Fruit fly (Drosophila melanogaster) whole organism, embryonic: Measurements from ENCODE around the gene nmo.

ENCODE experiments used
- Awh ChIP-seq: fragments of 200-800 bp; sonication (Bioruptor generic); IDR thresholded peaks from 2 replicates; pipeline ENCODE4, ENCODE4 v1.3.6; 2022; ENCODE audit warnings: missing biosample characterization, missing genetic modification characterization
- CG1024 ChIP-seq: fragments of 200-800 bp; sonication (Bioruptor generic); IDR thresholded peaks from 2 replicates; pipeline ENCODE4 v1.3.6; 2022; ENCODE audit warnings: missing biosample characterization, missing genetic modification characterization
- CG10267 ChIP-seq: fragments of 200-800 bp; sonication (Bioruptor generic); optimal IDR thresholded peaks from 2 replicates; lab custom pipeline; 2018; ENCODE audit warnings: missing biosample characterization, mild to moderate bottlenecking, missing genetic modification characterization, moderate library complexity
- CG10979 ChIP-seq: fragments of 200-800 bp; sonication (Bioruptor generic); optimal IDR thresholded peaks from 2 replicates; lab custom pipeline; 2018; ENCODE audit warnings: missing biosample characterization, mild to moderate bottlenecking, missing genetic modification characterization, moderate library complexity
- CG11247 ChIP-seq: fragments of 200-800 bp; sonication (Bioruptor generic); IDR thresholded peaks from 2 replicates; pipeline ENCODE4 v1.3.6; 2022; ENCODE audit warnings: missing biosample characterization, missing genetic modification characterization
- CG13296 ChIP-seq: fragments of 200-800 bp; sonication (Bioruptor generic); optimal IDR thresholded peaks from 3 replicates; lab custom pipeline; 2018; ENCODE audit warnings: missing biosample characterization, mild to moderate bottlenecking, missing genetic modification characterization
- CG14667 ChIP-seq: fragments of 200-800 bp; sonication (Bioruptor generic); IDR thresholded peaks from 2 replicates; pipeline ENCODE4 v1.3.6; 2022; ENCODE audit warnings: missing biosample characterization, missing genetic modification characterization
- CG15479 ChIP-seq: fragments of 200-800 bp; sonication (Bioruptor generic); optimal IDR thresholded peaks from 3 replicates; lab custom pipeline; 2019; ENCODE audit warnings: missing biosample characterization, mild to moderate bottlenecking, missing genetic modification characterization, moderate library complexity
- CG15514 ChIP-seq: fragments of 200-800 bp; sonication (Bioruptor generic); optimal IDR thresholded peaks from 3 replicates; lab custom pipeline; 2017; ENCODE audit warnings: missing biosample characterization, missing genetic modification characterization, mild to moderate bottlenecking, moderate library complexity, missing genetic modification reagents
- CG1792 ChIP-seq: fragments of 200-800 bp; sonication (Bioruptor generic); optimal IDR thresholded peaks from 2 replicates; lab custom pipeline; 2016; ENCODE audit warnings: missing biosample characterization, missing genetic modification characterization
- CG2120 ChIP-seq: fragments of 200-800 bp; sonication (Bioruptor generic); optimal IDR thresholded peaks from 3 replicates; lab custom pipeline; 2016; ENCODE audit warnings: missing biosample characterization, missing genetic modification characterization
- CG2199 ChIP-seq: fragments of 200-800 bp; sonication (Bioruptor generic); IDR thresholded peaks from 3 replicates; pipeline ENCODE4 v1.3.6; 2022; ENCODE audit warnings: missing biosample characterization, missing genetic modification characterization
- CG3065 ChIP-seq: fragments of 200-800 bp; sonication (Bioruptor generic); optimal IDR thresholded peaks from 2 replicates; lab custom pipeline; 2016; ENCODE audit warnings: missing biosample characterization, missing genetic modification characterization
- CG31365 ChIP-seq: fragments of 200-800 bp; sonication (Bioruptor generic); optimal IDR thresholded peaks from 2 replicates; lab custom pipeline; 2018; ENCODE audit warnings: missing biosample characterization, mild to moderate bottlenecking, missing genetic modification characterization
- CG33557 ChIP-seq: fragments of 200-800 bp; sonication (Bioruptor generic); optimal IDR thresholded peaks from 2 replicates; lab custom pipeline; 2019; ENCODE audit warnings: missing biosample characterization, mild to moderate bottlenecking, missing genetic modification characterization, moderate library complexity
- CG4360 ChIP-seq: fragments of 200-800 bp; sonication (Bioruptor generic); IDR thresholded peaks from 2 replicates; pipeline ENCODE4 v1.3.6; 2022; ENCODE audit warnings: missing biosample characterization, missing genetic modification characterization
- CG43689 ChIP-seq: fragments of 200-800 bp; sonication (Bioruptor generic); IDR thresholded peaks from 2 replicates; pipeline ENCODE4 v1.3.6; 2022; ENCODE audit warnings: missing biosample characterization, missing genetic modification characterization
- CG7357 ChIP-seq: fragments of 200-800 bp; sonication (Bioruptor generic); IDR thresholded peaks from 3 replicates; pipeline ENCODE4 v1.3.6; 2022; ENCODE audit warnings: missing biosample characterization, missing genetic modification characterization
- CG8281 ChIP-seq: fragments of 200-800 bp; sonication (Bioruptor generic); optimal IDR thresholded peaks from 2 replicates; lab custom pipeline; 2018; ENCODE audit warnings: missing biosample characterization, mild to moderate bottlenecking, missing genetic modification characterization, moderate library complexity
- CHES-1-like ChIP-seq: fragments of 200-800 bp; sonication (Bioruptor generic); optimal IDR thresholded peaks from 2 replicates; lab custom pipeline; 2016; ENCODE audit warnings: missing biosample characterization, missing genetic modification characterization
- Hr39 ChIP-seq: fragments of >200 bp; optimal IDR thresholded peaks from 2 replicates; lab custom pipeline; 2017
- Hr51 ChIP-seq, 2 experiments: fragments of 200-800 bp; sonication (Bioruptor generic); optimal IDR thresholded peaks; 2 replicates in 1 of 2; 3 replicates in 1 of 2; lab custom pipeline; 2016 to 2018; ENCODE audit warnings: missing biosample characterization in 2 of 2, missing genetic modification characterization in 2 of 2, mild to moderate bottlenecking in 1 of 2, moderate library complexity in 1 of 2
- Kr ChIP-seq: fragments of 200-800 bp; sonication (Bioruptor generic); optimal IDR thresholded peaks from 2 replicates; lab custom pipeline; 2017; ENCODE audit warnings: missing biosample characterization, mild to moderate bottlenecking, missing genetic modification characterization
- Lim3 ChIP-seq: fragments of 200-800 bp; sonication (Bioruptor generic); IDR thresholded peaks from 2 replicates; pipeline ENCODE4 v1.3.6; 2022; ENCODE audit warnings: missing biosample characterization, missing genetic modification characterization
- MTF-1 ChIP-seq: fragments of 200-800 bp; sonication (Bioruptor generic); optimal IDR thresholded peaks from 2 replicates; lab custom pipeline; 2018; ENCODE audit warnings: missing biosample characterization, mild to moderate bottlenecking, missing genetic modification characterization, borderline replicate concordance
- Mrtf ChIP-seq: fragments of 200-800 bp; sonication (Bioruptor generic); IDR thresholded peaks from 3 replicates; pipeline ENCODE4 v1.3.6; 2022; ENCODE audit warnings: missing biosample characterization, missing genetic modification characterization
- Nf-YC ChIP-seq: fragments of 200-800 bp; optimal IDR thresholded peaks from 3 replicates; lab custom pipeline; 2019; ENCODE audit warnings: missing biosample characterization, mild to moderate bottlenecking, missing genetic modification characterization, moderate library complexity
- Oaz ChIP-seq: fragments of 200-800 bp; sonication (Bioruptor generic); IDR thresholded peaks from 2 replicates; pipeline ENCODE4 v1.3.6; 2022; ENCODE audit warnings: missing biosample characterization, missing genetic modification characterization
- Pdp1 ChIP-seq, 2 experiments: fragments of 200-800 bp; sonication (Bioruptor generic); optimal IDR thresholded peaks; 3 replicates each; lab custom pipeline; 2016; ENCODE audit warnings: missing biosample characterization in 2 of 2, missing genetic modification characterization in 2 of 2, mild to moderate bottlenecking in 1 of 2, moderate library complexity in 1 of 2
- Six4 ChIP-seq: fragments of 200-800 bp; sonication (Bioruptor generic); optimal IDR thresholded peaks from 2 replicates; lab custom pipeline; 2016; ENCODE audit warnings: missing biosample characterization, missing genetic modification characterization
- Sox100B ChIP-seq: fragments of 200-800 bp; sonication (Bioruptor generic); optimal IDR thresholded peaks from 3 replicates; lab custom pipeline; 2018; ENCODE audit warnings: missing biosample characterization, mild to moderate bottlenecking, missing genetic modification characterization
- Sox102F ChIP-seq: fragments of 200-800 bp; sonication (Bioruptor generic); optimal IDR thresholded peaks from 2 replicates; lab custom pipeline; 2018; ENCODE audit warnings: missing biosample characterization, mild to moderate bottlenecking, missing genetic modification characterization, moderate library complexity
- abd-A ChIP-seq: fragments of 200-800 bp; sonication (Bioruptor generic); optimal IDR thresholded peaks from 3 replicates; lab custom pipeline; 2019; ENCODE audit warnings: missing biosample characterization, mild to moderate bottlenecking, missing genetic modification characterization, moderate library complexity
- bigmax ChIP-seq: fragments of 200-800 bp; sonication (Bioruptor generic); optimal IDR thresholded peaks from 2 replicates; lab custom pipeline; 2018; ENCODE audit warnings: missing biosample characterization, mild to moderate bottlenecking, missing genetic modification characterization
- bsh ChIP-seq, 2 experiments: fragments of 200-800 bp; sonication (Bioruptor generic); optimal IDR thresholded peaks; 2 replicates each; lab custom pipeline; 2017 to 2018; ENCODE audit warnings: mild to moderate bottlenecking in 2 of 2, missing biosample characterization in 2 of 2, missing genetic modification characterization in 2 of 2, moderate library complexity in 1 of 2
- btn ChIP-seq: fragments of 200-800 bp; sonication (Bioruptor generic); optimal IDR thresholded peaks from 2 replicates; lab custom pipeline; 2016; ENCODE audit warnings: missing biosample characterization, missing genetic modification characterization
- crol ChIP-seq: fragments of 200-800 bp; sonication (Bioruptor generic); IDR thresholded peaks from 2 replicates; pipeline ENCODE4 v1.3.6; 2022; ENCODE audit warnings: missing biosample characterization, missing genetic modification characterization
- emc ChIP-seq: fragments of 200-800 bp; sonication (Bioruptor generic); optimal IDR thresholded peaks from 2 replicates; lab custom pipeline; 2016; ENCODE audit warnings: missing biosample characterization, missing genetic modification characterization
- exex ChIP-seq: fragments of 200-800 bp; sonication (Bioruptor generic); optimal IDR thresholded peaks from 4 replicates; lab custom pipeline; 2018; ENCODE audit warnings: missing biosample characterization, mild to moderate bottlenecking, missing genetic modification characterization, moderate library complexity
- fu2 ChIP-seq: fragments of 200-800 bp; sonication (Bioruptor generic); optimal IDR thresholded peaks from 2 replicates; lab custom pipeline; 2016; ENCODE audit warnings: missing biosample characterization, missing genetic modification characterization
- gcm ChIP-seq: fragments of 200-800 bp; sonication (Bioruptor generic); optimal IDR thresholded peaks from 2 replicates; lab custom pipeline; 2019; ENCODE audit warnings: missing biosample characterization, mild to moderate bottlenecking, missing genetic modification characterization, moderate library complexity
- gsb-n ChIP-seq: fragments of 200-800 bp; sonication (Bioruptor generic); optimal IDR thresholded peaks from 3 replicates; lab custom pipeline; 2018; ENCODE audit warnings: missing biosample characterization, mild to moderate bottlenecking, missing genetic modification characterization
- kni ChIP-seq: fragments of 200-800 bp; sonication (Bioruptor generic); optimal IDR thresholded peaks from 3 replicates; lab custom pipeline; 2017; ENCODE audit warnings: mild to moderate bottlenecking, missing biosample characterization, missing genetic modification reagents, missing genetic modification characterization
- lab ChIP-seq: fragments of 200-800 bp; sonication (Bioruptor generic); optimal IDR thresholded peaks from 3 replicates; lab custom pipeline; 2017; ENCODE audit warnings: missing biosample characterization, missing genetic modification characterization, mild to moderate bottlenecking, moderate library complexity, missing genetic modification reagents
- oc ChIP-seq: fragments of 200-800 bp; sonication (Bioruptor generic); optimal IDR thresholded peaks from 2 replicates; lab custom pipeline; 2018; ENCODE audit warnings: missing biosample characterization, mild to moderate bottlenecking, missing genetic modification characterization, moderate library complexity
- pfk ChIP-seq: fragments of 200-800 bp; sonication (Bioruptor generic); optimal IDR thresholded peaks from 2 replicates; lab custom pipeline; 2018; ENCODE audit warnings: missing biosample characterization, mild to moderate bottlenecking, missing genetic modification characterization, moderate library complexity
- pros ChIP-seq: fragments of 200-800 bp; sonication (Bioruptor generic); optimal IDR thresholded peaks from 3 replicates; lab custom pipeline; 2019; ENCODE audit warnings: missing biosample characterization, mild to moderate bottlenecking, missing genetic modification characterization, moderate library complexity
- shn ChIP-seq: fragments of 200-800 bp; sonication (Bioruptor generic); optimal IDR thresholded peaks from 3 replicates; lab custom pipeline; 2016; ENCODE audit warnings: missing biosample characterization, missing genetic modification characterization
- tin ChIP-seq: fragments of 200-800 bp; sonication (Bioruptor generic); optimal IDR thresholded peaks from 3 replicates; lab custom pipeline; 2016; ENCODE audit warnings: missing biosample characterization, missing genetic modification characterization
- toy ChIP-seq: fragments of 200-800 bp; sonication (Bioruptor generic); IDR thresholded peaks from 2 replicates; pipeline ENCODE4 v1.3.6; 2022; ENCODE audit warnings: missing biosample characterization, missing genetic modification characterization

Gene nmo

DNA sequence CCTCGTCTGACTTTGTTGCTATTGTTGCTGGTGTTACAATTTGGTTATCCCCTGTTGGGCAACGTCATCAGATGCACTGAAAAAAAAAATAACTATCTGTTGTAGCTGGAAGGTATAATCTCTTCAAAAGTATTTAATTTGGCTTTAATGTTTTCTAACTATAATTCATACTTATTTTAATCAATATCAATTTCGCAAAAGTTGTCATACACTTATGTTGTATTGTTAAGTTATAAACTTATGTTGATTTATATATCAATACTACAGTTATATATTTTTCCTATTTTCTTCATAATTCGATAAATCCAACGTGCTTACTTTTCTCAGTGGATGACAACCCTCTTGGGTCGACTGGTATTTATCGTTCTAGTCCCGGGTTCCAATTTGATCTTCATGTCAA is 25.1 kb upstream of the nmo start (continued):
- no peak for TF ChIP-seq toy (GFP tag; lab: Robert Waterston, UW)
- no peak for TF ChIP-seq CG14667 (GFP tag; lab: Robert Waterston, UW)
- peak in 1 of 2 experiments; percentile 17 for TF ChIP-seq bsh (GFP tag; optimal IDR thresholded peaks at IDR 0.05; lab: Kevin White, UChicago)
- no peak for TF ChIP-seq fu2 (GFP tag; lab: Kevin White, UChicago)
- TF ChIP-seq CG10267 (tag; lab: Kevin White, UChicago) = peak; percentile 37
- no peak for TF ChIP-seq Oaz (GFP tag; lab: Robert Waterston, UW)
- no peak for TF ChIP-seq Sox102F (GFP tag; lab: Kevin White, UChicago)
- no peak for TF ChIP-seq Kr (GFP tag; lab: Kevin White, UChicago)
- no peak for TF ChIP-seq shn (GFP tag; lab: Kevin White, UChicago)
- TF ChIP-seq Sox100B (GFP tag; lab: Kevin White, UChicago) = no peak
- no peak for TF ChIP-seq bigmax
- peak; percentile 24 for TF ChIP-seq CG33557 (GFP tag; lab: Kevin White, UChicago)
- no peak for TF ChIP-seq CG7357 (GFP tag; lab: Robert Waterston, UW)
- no peak for TF ChIP-seq emc (GFP tag; lab: Kevin White, UChicago)
- no peak for TF ChIP-seq lab (GFP tag; lab: Kevin White, UChicago)
- no peak for TF ChIP-seq Mrtf (GFP tag; lab: Robert Waterston, UW)
- TF ChIP-seq CG3065 = no peak
- peak; percentile 52 for TF ChIP-seq CG10979 (tag; lab: Kevin White, UChicago)
- no peak for TF ChIP-seq gcm
- no peak for TF ChIP-seq MTF-1 (GFP tag; lab: Kevin White, UChicago)
- TF ChIP-seq CG8281 (tag; lab: Kevin White, UChicago) = no peak

DNA sequence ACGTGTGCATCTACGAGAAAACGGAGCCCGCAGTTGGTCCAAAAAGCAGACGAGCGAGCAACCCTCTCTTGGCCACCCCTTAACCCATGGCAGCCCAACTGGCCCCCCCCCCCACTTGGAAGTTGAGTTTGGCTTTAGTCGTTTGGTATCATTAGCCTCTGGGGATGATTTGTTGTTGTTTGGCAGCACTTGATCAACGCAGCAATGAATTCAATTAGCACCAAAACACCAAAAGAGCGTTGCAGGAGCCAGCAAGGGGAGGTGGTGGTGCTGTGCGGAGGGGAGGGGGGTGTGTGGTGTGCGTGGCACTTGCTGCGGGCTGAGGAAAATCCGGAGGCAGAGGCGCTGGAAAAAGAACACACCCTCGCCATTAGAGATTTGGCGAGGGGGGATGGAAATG is 23.9 kb upstream of the nmo start:
- TF ChIP-seq CG13296 (no peak), CG2199 (GFP tag; lab: Robert Waterston, UW) (0 out of 3 replicates have a peak, but pooled peaks have one; percentile 13), crol (peak; percentile 96), CG2120 (GFP tag; lab: Kevin White, UChicago) (no peak), CG1024 (GFP tag; lab: Robert Waterston, UW) (no peak), pros (GFP tag; lab: Kevin White, UChicago) (peak; percentile 87), Six4 (GFP tag; lab: Kevin White, UChicago) (no peak), kni (peak; percentile 34), CG4360 (GFP tag; lab: Robert Waterston, UW) (peak; percentile 34; the same call in 1 of the 2 replicates), pfk (GFP tag; lab: Kevin White, UChicago) (no peak), exex (peak; percentile 57), gsb-n (tag; lab: Kevin White, UChicago) (peak; percentile 7), CG11247 (0 out of 2 replicates have a peak, but pooled peaks have one; percentile 9), CG33557 (GFP tag; lab: Kevin White, UChicago) (no peak), Nf-YC (tag; lab: Kevin White, UChicago) (peak; percentile 87), CG15479 (GFP tag; lab: Kevin White, UChicago) (no peak), btn (GFP tag; lab: Kevin White, UChicago) (no peak), CHES-1-like (GFP tag; lab: Kevin White, UChicago) (no peak), CG15514 (GFP tag; lab: Kevin White, UChicago) (no peak), Hr51 (GFP tag; optimal IDR thresholded peaks at IDR 0.05; lab: Kevin White, UChicago) (peak in 1 of 2 experiments; percentile 12), CG43689 (GFP tag; lab: Robert Waterston, UW) (no peak), CG31365 (no peak), abd-A (tag; lab: Kevin White, UChicago) (peak; percentile 81), CG1792 (GFP tag; lab: Kevin White, UChicago) (no peak), Hr39 (lab: Kevin White, UChicago) (peak; percentile 10), tin (GFP tag; lab: Kevin White, UChicago) (no peak), Lim3 (GFP tag; lab: Robert Waterston, UW) (peak; percentile 39; the same call in 1 of the 2 replicates), Pdp1 (GFP tag; optimal IDR thresholded peaks at IDR 0.05; lab: Kevin White, UChicago) (no peak), Awh (GFP tag; lab: Robert Waterston, UW) (0 out of 2 replicates have a peak, but pooled peaks have one; percentile 31), gcm (peak; percentile 66), oc (tag; lab: Kevin White, UChicago) (peak; percentile 12)
